Fruit fly (Drosophila melanogaster): Measurements from ENCODE around the gene CG31098.

- TF ChIP-seq CTCF (optimal IDR thresholded peaks at IDR 0.05) (peak; percentile 0 to 51), CG8478 (optimal IDR thresholded peaks at IDR 0.05) (no peak)
Observed at dm6 chr3R:25265589-25266201, 27.1 kb downstream of the CG31098 start, which contains the start of the genes GlnRS and RIOK2.
